Fruit fly (Drosophila melanogaster) whole organism, embryonic: ENCODE measurements around the gene cindr.

ENCODE experiments used
- Antp ChIP-seq: fragments of 200-800 bp; sonication (Bioruptor generic); optimal IDR thresholded peaks from 3 replicates; lab custom pipeline; 2016; ENCODE audit warnings: missing biosample characterization, missing genetic modification characterization
- Atf6 ChIP-seq: fragments of 200-800 bp; sonication (Bioruptor generic); IDR thresholded peaks from 2 replicates; pipeline ENCODE4 v1.3.6; 2022; ENCODE audit warnings: missing biosample characterization, missing genetic modification characterization
- CG10267 ChIP-seq: fragments of 200-800 bp; sonication (Bioruptor generic); optimal IDR thresholded peaks from 2 replicates; lab custom pipeline; 2018; ENCODE audit warnings: missing biosample characterization, mild to moderate bottlenecking, missing genetic modification characterization, moderate library complexity
- CG10366 ChIP-seq: fragments of 200-800 bp; sonication (Bioruptor generic); IDR thresholded peaks from 2 replicates; pipeline ENCODE4 v1.3.6; 2022; ENCODE audit warnings: missing biosample characterization, missing genetic modification characterization
- CG11504 ChIP-seq: fragments of 200-800 bp; sonication (Bioruptor generic); optimal IDR thresholded peaks from 3 replicates; lab custom pipeline; 2019; ENCODE audit warnings: missing biosample characterization, mild to moderate bottlenecking, missing genetic modification characterization, moderate library complexity
- CG13624 ChIP-seq: fragments of 200-800 bp; sonication (Bioruptor generic); optimal IDR thresholded peaks from 2 replicates; lab custom pipeline; 2016; ENCODE audit warnings: missing biosample characterization, missing genetic modification characterization
- CG14050 ChIP-seq: fragments of 200-800 bp; sonication (Bioruptor generic); IDR thresholded peaks from 3 replicates; pipeline ENCODE4 v1.3.6; 2022; ENCODE audit warnings: missing biosample characterization, missing genetic modification characterization
- CG1602 ChIP-seq: fragments of 200-800 bp; sonication (Bioruptor generic); optimal IDR thresholded peaks from 3 replicates; lab custom pipeline; 2016; ENCODE audit warnings: missing biosample characterization, missing genetic modification characterization
- CG1603 ChIP-seq: fragments of 200-800 bp; sonication (Bioruptor generic); optimal IDR thresholded peaks from 2 replicates; lab custom pipeline; 2019; ENCODE audit warnings: missing biosample characterization, mild to moderate bottlenecking, missing genetic modification characterization, moderate library complexity
- CG17359 ChIP-seq: fragments of 200-800 bp; sonication (Bioruptor generic); optimal IDR thresholded peaks from 3 replicates; lab custom pipeline; 2018; ENCODE audit warnings: missing biosample characterization, mild to moderate bottlenecking, missing genetic modification characterization, moderate library complexity
- CG2202 ChIP-seq: fragments of 200-800 bp; sonication (Bioruptor generic); optimal IDR thresholded peaks from 2 replicates; lab custom pipeline; 2018; ENCODE audit warnings: missing biosample characterization, mild to moderate bottlenecking, missing genetic modification characterization
- CG30403 ChIP-seq: fragments of 200-800 bp; sonication (Bioruptor generic); optimal IDR thresholded peaks from 3 replicates; lab custom pipeline; 2016; ENCODE audit warnings: missing biosample characterization, missing genetic modification characterization
- CG32767 ChIP-seq: fragments of 200-800 bp; sonication (Bioruptor generic); IDR thresholded peaks from 2 replicates; pipeline ENCODE4 v1.3.6; 2022; ENCODE audit warnings: missing biosample characterization, missing genetic modification characterization
- CG5180 ChIP-seq: fragments of 200-800 bp; sonication (Bioruptor generic); optimal IDR thresholded peaks from 3 replicates; lab custom pipeline; 2017; ENCODE audit warnings: missing biosample characterization, missing genetic modification characterization, mild to moderate bottlenecking, moderate library complexity, missing genetic modification reagents
- CG7357 ChIP-seq: fragments of 200-800 bp; sonication (Bioruptor generic); IDR thresholded peaks from 3 replicates; pipeline ENCODE4 v1.3.6; 2022; ENCODE audit warnings: missing biosample characterization, missing genetic modification characterization
- CG8290 ChIP-seq, 3 experiments: fragments of 200-800 bp; sonication (Bioruptor generic); optimal IDR thresholded peaks; 2 replicates each; lab custom pipeline; 2016 to 2019; ENCODE audit warnings: missing biosample characterization in 3 of 3, missing genetic modification characterization in 3 of 3, mild to moderate bottlenecking in 2 of 3, moderate library complexity in 1 of 3
- CG9727 ChIP-seq: fragments of 200-800 bp; sonication (Bioruptor generic); optimal IDR thresholded peaks from 3 replicates; lab custom pipeline; 2017; ENCODE audit warnings: missing biosample characterization, mild to moderate bottlenecking, missing genetic modification characterization
- CG9932 ChIP-seq: fragments of 200-800 bp; sonication (Bioruptor generic); IDR thresholded peaks from 2 replicates; pipeline ENCODE4 v1.3.6; 2022; ENCODE audit warnings: missing biosample characterization, missing genetic modification characterization
- D19A ChIP-seq: fragments of 200-800 bp; optimal IDR thresholded peaks from 3 replicates; lab custom pipeline; 2019; ENCODE audit warnings: missing biosample characterization, mild to moderate bottlenecking, missing genetic modification characterization, moderate library complexity
- Ets65A ChIP-seq: fragments of 200-800 bp; sonication (Bioruptor generic); peaks from one replicate; lab custom pipeline; 2016; ENCODE audit warnings: missing biosample characterization, missing genetic modification characterization
- HLHmδ ChIP-seq: fragments of 200-800 bp; sonication (Bioruptor generic); optimal IDR thresholded peaks from 2 replicates; lab custom pipeline; 2018; ENCODE audit warnings: missing biosample characterization, mild to moderate bottlenecking, missing genetic modification characterization, moderate library complexity
- Hr3 ChIP-seq: fragments of 200-800 bp; sonication (Bioruptor generic); optimal IDR thresholded peaks from 3 replicates; lab custom pipeline; 2016; ENCODE audit warnings: missing biosample characterization, missing genetic modification characterization
- Hr39 ChIP-seq: fragments of >200 bp; optimal IDR thresholded peaks from 2 replicates; lab custom pipeline; 2017
- Hr51 ChIP-seq, 2 experiments: fragments of 200-800 bp; sonication (Bioruptor generic); optimal IDR thresholded peaks; 2 replicates in 1 of 2; 3 replicates in 1 of 2; lab custom pipeline; 2016 to 2018; ENCODE audit warnings: missing biosample characterization in 2 of 2, missing genetic modification characterization in 2 of 2, mild to moderate bottlenecking in 1 of 2, moderate library complexity in 1 of 2
- Oli ChIP-seq: fragments of 200-800 bp; sonication (Bioruptor generic); optimal IDR thresholded peaks from 2 replicates; lab custom pipeline; 2018; ENCODE audit warnings: missing biosample characterization, mild to moderate bottlenecking, missing genetic modification characterization, moderate library complexity
- Sox102F ChIP-seq: fragments of 200-800 bp; sonication (Bioruptor generic); optimal IDR thresholded peaks from 2 replicates; lab custom pipeline; 2018; ENCODE audit warnings: missing biosample characterization, mild to moderate bottlenecking, missing genetic modification characterization, moderate library complexity
- Stat92E ChIP-seq, 3 experiments: fragments of >200 bp in 2 of 3; fragments of 200-800 bp in 1 of 3; sonication (Bioruptor generic) in 1 of 3; optimal IDR thresholded peaks; 2 replicates each; lab custom pipeline; 2017 to 2019; ENCODE audit warnings: missing biosample characterization in 3 of 3, missing genetic modification characterization in 3 of 3, mild to moderate bottlenecking in 1 of 3, moderate library complexity in 1 of 3
- bcd ChIP-seq: fragments of 200-800 bp; sonication (Bioruptor generic); optimal IDR thresholded peaks from 2 replicates; lab custom pipeline; 2017; ENCODE audit warnings: missing biosample characterization, mild to moderate bottlenecking, missing genetic modification characterization
- chif ChIP-seq, 2 experiments: fragments of 200-800 bp; sonication (Bioruptor generic); optimal IDR thresholded peaks; 3 replicates each; lab custom pipeline; 2016; ENCODE audit warnings: missing biosample characterization in 2 of 2, missing genetic modification characterization in 2 of 2
- ci ChIP-seq: fragments of 200-800 bp; sonication (Bioruptor generic); IDR thresholded peaks from 3 replicates; pipeline ENCODE4 v1.3.6; 2022; ENCODE audit warnings: missing biosample characterization, missing genetic modification characterization
- crp ChIP-seq, 2 experiments: fragments of 200-800 bp; sonication (Bioruptor generic); optimal IDR thresholded peaks; 2 replicates in 1 of 2; 3 replicates in 1 of 2; lab custom pipeline; 2017; ENCODE audit warnings: missing biosample characterization in 2 of 2, missing genetic modification characterization in 2 of 2, mild to moderate bottlenecking in 1 of 2, moderate library complexity in 1 of 2
- dmrt11E ChIP-seq: fragments of 200-800 bp; sonication (Bioruptor generic); optimal IDR thresholded peaks from 3 replicates; lab custom pipeline; 2018; ENCODE audit warnings: missing biosample characterization, mild to moderate bottlenecking, missing genetic modification characterization, moderate library complexity
- dmrt99B ChIP-seq: fragments of 200-800 bp; sonication (Bioruptor generic); optimal IDR thresholded peaks from 2 replicates; lab custom pipeline; 2018; ENCODE audit warnings: missing biosample characterization, mild to moderate bottlenecking, missing genetic modification characterization, moderate library complexity
- dpn ChIP-seq, 2 experiments: fragments of 200-800 bp; sonication (Bioruptor generic); optimal IDR thresholded peaks; 3 replicates each; lab custom pipeline; 2016; ENCODE audit warnings: missing biosample characterization in 2 of 2, missing genetic modification characterization in 2 of 2
- dysf ChIP-seq: fragments of 200-800 bp; sonication (Bioruptor generic); IDR thresholded peaks from 3 replicates; pipeline ENCODE4 v1.3.6; 2022; ENCODE audit warnings: missing biosample characterization, missing genetic modification characterization
- ewg ChIP-seq: fragments of 200-800 bp; sonication (Bioruptor generic); optimal IDR thresholded peaks from 3 replicates; lab custom pipeline; 2017; ENCODE audit warnings: mild to moderate bottlenecking, missing biosample characterization, missing genetic modification reagents, missing genetic modification characterization
- eyg ChIP-seq: fragments of 200-800 bp; sonication (Bioruptor generic); optimal IDR thresholded peaks from 3 replicates; lab custom pipeline; 2016; ENCODE audit warnings: missing biosample characterization, missing genetic modification characterization
- fd96Cb ChIP-seq: fragments of 200-800 bp; sonication (Bioruptor generic); optimal IDR thresholded peaks from 2 replicates; lab custom pipeline; 2018; ENCODE audit warnings: missing biosample characterization, mild to moderate bottlenecking, missing genetic modification characterization, moderate library complexity
- gro ChIP-seq: fragments of 200-800 bp; sonication (Bioruptor generic); optimal IDR thresholded peaks from 2 replicates; lab custom pipeline; 2016; ENCODE audit warnings: missing biosample characterization, missing genetic modification characterization
- her ChIP-seq: fragments of 200-800 bp; sonication (Bioruptor generic); optimal IDR thresholded peaks from 2 replicates; lab custom pipeline; 2016; ENCODE audit warnings: missing biosample characterization, missing genetic modification characterization
- lmd ChIP-seq: fragments of 200-800 bp; sonication (Bioruptor generic); IDR thresholded peaks from 2 replicates; pipeline ENCODE4 v1.3.6; 2022; ENCODE audit warnings: missing biosample characterization, missing genetic modification characterization
- mam ChIP-seq: fragments of 200-800 bp; sonication (Bioruptor generic); optimal IDR thresholded peaks from 3 replicates; lab custom pipeline; 2016; ENCODE audit warnings: missing biosample characterization, missing genetic modification characterization
- pan ChIP-seq, 4 experiments: fragments of >200 bp in 3 of 4; fragments of 200-800 bp in 1 of 4; sonication (Bioruptor generic) in 1 of 4; optimal IDR thresholded peaks in 3 of 4; IDR thresholded peaks in 1 of 4; 2 replicates each; pipeline versions ENCODE4 v1.3.6 to Lab custom; 2017 to 2022; ENCODE audit warnings: missing biosample characterization in 2 of 4, missing genetic modification characterization in 2 of 4, mixed read lengths in 1 of 4
- ranshi ChIP-seq: fragments of 200-800 bp; sonication (Bioruptor generic); IDR thresholded peaks from 2 replicates; pipeline ENCODE4 v1.3.6; 2022; ENCODE audit warnings: missing biosample characterization, missing genetic modification characterization
- sens ChIP-seq: fragments of 200-800 bp; sonication (Bioruptor generic); peaks from one replicate; lab custom pipeline; 2016; ENCODE audit warnings: missing biosample characterization, missing genetic modification characterization
- sens-2 ChIP-seq: fragments of 200-800 bp; sonication (Bioruptor generic); IDR thresholded peaks from 2 replicates; pipeline ENCODE4 v1.3.6; 2022; ENCODE audit warnings: missing biosample characterization, missing genetic modification characterization
- unpg ChIP-seq: fragments of 200-800 bp; sonication (Bioruptor generic); optimal IDR thresholded peaks from 3 replicates; lab custom pipeline; 2018; ENCODE audit warnings: missing biosample characterization, mild to moderate bottlenecking, missing genetic modification characterization, moderate library complexity

cindr gene

dm6 chr3R:30812401-30813207 lies 4.2 kb downstream of the cindr start (continued):
- TF ChIP-seq CG5180 (peak; percentile 31), Hr39 (no peak), Hr51 (GFP tag; optimal IDR thresholded peaks at IDR 0.05; lab: Kevin White, UChicago) (peak in 1 of 2 experiments; percentile 78), CG10366 (GFP tag; lab: Robert Waterston, UW) (peak; percentile 43; the same call in 1 of the 2 replicates), dysf (GFP tag; lab: Robert Waterston, UW) (0 out of 3 replicates have a peak, but pooled peaks have one; percentile 8), D19A (tag; lab: Kevin White, UChicago) (peak; percentile 22), mam (GFP tag; lab: Kevin White, UChicago) (peak; percentile 45), CG2202 (tag; lab: Kevin White, UChicago) (no peak), Ets65A (peak; percentile 55), CG9932 (GFP tag; lab: Robert Waterston, UW) (peak; percentile 24; the same call in 1 of the 2 replicates), CG8290 (GFP tag; optimal IDR thresholded peaks at IDR 0.05; lab: Kevin White, UChicago) (no peak), CG8290 (tag; optimal IDR thresholded peaks at IDR 0.05; lab: Kevin White, UChicago) (peak in 1 of 2 experiments; percentile 33), her (GFP tag; lab: Kevin White, UChicago) (no peak), unpg (GFP tag; lab: Kevin White, UChicago) (peak; percentile 59), pan (optimal IDR thresholded peaks at IDR 0.05; lab: Kevin White, UChicago) (no peak), pan (GFP tag; optimal IDR thresholded peaks at IDR 0.05 in 1 of 2, IDR thresholded peaks at IDR 0.05 in 1 of 2) (peak in 1 of 2 experiments; percentile 10), ranshi (peak; percentile 51; the same call in 1 of the 2 replicates), Sox102F (GFP tag; lab: Kevin White, UChicago) (peak; percentile 75), crp (GFP tag; optimal IDR thresholded peaks at IDR 0.05; lab: Kevin White, UChicago) (no peak), dmrt11E (tag; lab: Kevin White, UChicago) (peak; percentile 28), dmrt99B (peak; percentile 69), CG9727 (GFP tag; lab: Kevin White, UChicago) (no peak), chif (GFP tag; optimal IDR thresholded peaks at IDR 0.05; lab: Kevin White, UChicago) (peak in 1 of 2 experiments; percentile 19), lmd (GFP tag; lab: Robert Waterston, UW) (peak; percentile 32; the same call in 1 of the 2 replicates), Hr3 (peak; percentile 37), gro (no peak), fd96Cb (tag; lab: Kevin White, UChicago) (peak; percentile 37), Stat92E (GFP tag; optimal IDR thresholded peaks at IDR 0.05; lab: Kevin White, UChicago) (peak in 1 of 3 experiments; percentile 38), CG17359 (tag; lab: Kevin White, UChicago) (peak; percentile 35), CG7357 (GFP tag; lab: Robert Waterston, UW) (0 out of 3 replicates have a peak, but pooled peaks have one; percentile 28), CG32767 (GFP tag; lab: Robert Waterston, UW) (0 out of 2 replicates have a peak, but pooled peaks have one; percentile 28), ci (GFP tag; lab: Robert Waterston, UW) (peak; percentile 73), CG10267 (peak; percentile 32), Antp (GFP tag; lab: Kevin White, UChicago) (no peak), CG1602 (GFP tag; lab: Kevin White, UChicago) (peak; percentile 28), CG1603 (tag; lab: Kevin White, UChicago) (peak; percentile 13), CG14050 (peak; percentile 22; the same call in 1 of the 3 replicates), bcd (GFP tag; lab: Kevin White, UChicago) (peak; percentile 20), CG13624 (GFP tag; lab: Kevin White, UChicago) (peak; percentile 3), sens (GFP tag; lab: Kevin White, UChicago) (peak; percentile 91), eyg (GFP tag; lab: Kevin White, UChicago) (no peak), Oli (tag; lab: Kevin White, UChicago) (peak; percentile 64), CG11504 (peak; percentile 72), Atf6 (GFP tag; lab: Robert Waterston, UW) (peak; percentile 50; the same call in 1 of the 2 replicates), CG30403 (GFP tag; lab: Kevin White, UChicago) (peak; percentile 47), dpn (GFP tag; optimal IDR thresholded peaks at IDR 0.05; lab: Kevin White, UChicago) (peak; percentile 1 to 6), sens-2 (GFP tag; lab: Robert Waterston, UW) (0 out of 2 replicates have a peak, but pooled peaks have one; percentile 14), ewg (peak; percentile 21), HLHmδ (no peak)
